Worm (Caenorhabditis elegans) whole organism, young adult: Measurements from ENCODE around the gene Y66C5A.1.

Source experiments
- B0261.1 ChIP-seq: sonication (generic microtip); optimal IDR thresholded peaks from 2 replicates; lab custom pipeline; 2016; ENCODE audit warnings: mild to moderate bottlenecking, missing genetic modification characterization, moderate library complexity, missing compliant biosample characterization
- F52B5.7 ChIP-seq: sonication (generic microtip); optimal IDR thresholded peaks from 2 replicates; lab custom pipeline; 2016; ENCODE audit warnings: mild to moderate bottlenecking, missing genetic modification characterization, missing compliant biosample characterization
- F57A8.1 ChIP-seq: fragments of 200-800 bp; sonication (Bioruptor generic); optimal IDR thresholded peaks from 2 replicates; lab custom pipeline; 2018; ENCODE audit warnings: mild to moderate bottlenecking, missing genetic modification characterization, moderate library complexity, missing compliant biosample characterization
- K12H6.12 ChIP-seq: fragments of 200-800 bp; sonication (Bioruptor generic); optimal IDR thresholded peaks from 2 replicates; lab custom pipeline; 2018; ENCODE audit warnings: mild to moderate bottlenecking, missing genetic modification characterization, missing compliant biosample characterization
- die-1 ChIP-seq: sonication (generic microtip); optimal IDR thresholded peaks from 2 replicates; lab custom pipeline; 2016; ENCODE audit warnings: missing genotype, mild to moderate bottlenecking, missing genetic modification characterization, missing compliant biosample characterization
- him-1 ChIP-seq: sonication (generic microtip); optimal IDR thresholded peaks from 2 replicates; lab custom pipeline; 2016; ENCODE audit warnings: missing genotype, missing genetic modification reagents, missing genetic modification characterization, missing compliant biosample characterization
- lin-35 ChIP-seq, 3 experiments: fragments of 150-350 bp in 2 of 3; sonication (generic microtip) in 1 of 3; optimal IDR thresholded peaks; 2 replicates each; lab custom pipeline; 2014 to 2018; ENCODE audit warnings: missing biosample characterization in 3 of 3, missing genetic modification characterization in 3 of 3, missing genetic modification reagents in 3 of 3
- pha-4 ChIP-seq: fragments of 150-350 bp; sonication (generic microtip); optimal IDR thresholded peaks from 2 replicates; lab custom pipeline; 2014; ENCODE audit warnings: missing biosample characterization, missing genetic modification reagents, missing genetic modification characterization
- sea-2 ChIP-seq: fragments of 200-800 bp; sonication (Bioruptor generic); IDR thresholded peaks from 2 replicates; pipeline ENCODE4 v1.3.6; 2022; ENCODE audit warnings: missing genetic modification characterization, missing compliant biosample characterization
- tlf-1 ChIP-seq: fragments of 200-800 bp; sonication (Bioruptor generic); optimal IDR thresholded peaks from 2 replicates; lab custom pipeline; 2018; ENCODE audit warnings: mild to moderate bottlenecking, missing genetic modification characterization, missing compliant biosample characterization
- unc-130 ChIP-seq: sonication (generic microtip); optimal IDR thresholded peaks from 2 replicates; lab custom pipeline; 2016; ENCODE audit warnings: missing genetic modification reagents, missing genetic modification characterization, missing compliant biosample characterization
- unc-62 ChIP-seq: fragments of 150-350 bp; optimal IDR thresholded peaks from 2 replicates; lab custom pipeline; 2014; ENCODE audit warnings: missing biosample characterization, missing genetic modification reagents, missing genetic modification characterization
- zim-3 ChIP-seq: sonication (generic microtip); optimal IDR thresholded peaks from 2 replicates; lab custom pipeline; 2017; ENCODE audit warnings: mild to moderate bottlenecking, missing genetic modification characterization, moderate library complexity, missing compliant biosample characterization
- ztf-18 ChIP-seq: sonication (generic microtip); optimal IDR thresholded peaks from 2 replicates; lab custom pipeline; 2016; ENCODE audit warnings: missing genotype, mild to moderate bottlenecking, missing genetic modification characterization, missing compliant biosample characterization

ce11 chrX:14489945-14490344 is 34.6 kb upstream of the Y66C5A.1 start, which contains the start of gene his-24:
- TF ChIP-seq zim-3 (tag; lab: Kevin White, UChicago) = no peak
- TF ChIP-seq F52B5.7 (tag; lab: Kevin White, UChicago) = no peak
- TF ChIP-seq die-1 = no peak
- no peak for TF ChIP-seq B0261.1 (tag; lab: Kevin White, UChicago)
- TF ChIP-seq sea-2 = no peak
- no peak for TF ChIP-seq unc-130 (GFP tag; lab: Kevin White, UChicago)
- TF ChIP-seq ztf-18 = peak; percentile 17
- TF ChIP-seq him-1 (tag; lab: Kevin White, UChicago) = no peak
- TF ChIP-seq unc-62 (GFP tag; lab: Kevin White, UChicago) = no peak
- TF ChIP-seq lin-35 (GFP tag; optimal IDR thresholded peaks at IDR 0.05; lab: Kevin White, UChicago) = no peak
- no peak for TF ChIP-seq F57A8.1
- no peak for TF ChIP-seq tlf-1 (GFP tag; lab: Kevin White, UChicago)
- TF ChIP-seq pha-4 (tag; lab: Kevin White, UChicago) = no peak
- TF ChIP-seq K12H6.12 (tag; lab: Kevin White, UChicago) = peak; percentile 64
